Worm (Caenorhabditis elegans) whole organism, mixed stage, embryonic: Measurements from ENCODE around the gene arl-3.

ENCODE experiments used
- cnd-1 ChIP-seq: fragments of 200-800 bp; sonication (Bioruptor generic); optimal IDR thresholded peaks from 2 replicates; lab custom pipeline; 2018; ENCODE audit warnings: mild to moderate bottlenecking, missing genetic modification characterization, missing compliant biosample characterization
- elt-3 ChIP-seq: fragments of 150-350 bp; optimal IDR thresholded peaks from 2 replicates; lab custom pipeline; 2014; ENCODE audit warnings: missing biosample characterization, missing genetic modification characterization
- lsy-2 ChIP-seq: fragments of 150-350 bp; optimal IDR thresholded peaks from 2 replicates; lab custom pipeline; 2014; ENCODE audit warnings: missing biosample characterization, missing genetic modification characterization
- pha-4 ChIP-seq: fragments of 150-350 bp; optimal IDR thresholded peaks from 2 replicates; lab custom pipeline; 2018; ENCODE audit warnings: missing biosample characterization, missing genetic modification reagents, missing genetic modification characterization
- snpc-4 ChIP-seq: fragments of 150-350 bp; optimal IDR thresholded peaks from 2 replicates; lab custom pipeline; 2014; ENCODE audit warnings: missing biosample characterization, missing genetic modification characterization
- sptf-1 ChIP-seq: sonication (generic microtip); optimal IDR thresholded peaks from 2 replicates; lab custom pipeline; 2017; ENCODE audit warnings: mild to moderate bottlenecking, missing genetic modification characterization, moderate library complexity, missing compliant biosample characterization
- unc-39 ChIP-seq: fragments of 150-350 bp; optimal IDR thresholded peaks from 2 replicates; lab custom pipeline; 2014; ENCODE audit warnings: missing biosample characterization, missing genetic modification characterization
- unc-62 ChIP-seq: fragments of 150-350 bp; optimal IDR thresholded peaks from 2 replicates; lab custom pipeline; 2014; ENCODE audit warnings: missing biosample characterization, missing genetic modification reagents, missing genetic modification characterization

ce11 chrII:14570541-14571160, 35.6 kb upstream of the arl-3 start:
- no peak for TF ChIP-seq sptf-1
- no peak for TF ChIP-seq unc-39
- no peak for TF ChIP-seq lsy-2 (tag; lab: Kevin White, UChicago)
- no peak for TF ChIP-seq snpc-4 (tag; lab: Kevin White, UChicago)
- no peak for TF ChIP-seq unc-62 (GFP tag; lab: Kevin White, UChicago)
- no peak for TF ChIP-seq elt-3 (tag; lab: Kevin White, UChicago)
- TF ChIP-seq cnd-1: no peak
- TF ChIP-seq pha-4 (tag; lab: Kevin White, UChicago): no peak
